Fruit fly (Drosophila melanogaster) whole organism, embryonic: ENCODE measurements around the gene CG32388.

Source experiments
- ATbp ChIP-seq: fragments of 200-800 bp; sonication (Bioruptor generic); optimal IDR thresholded peaks from 2 replicates; lab custom pipeline; 2017; ENCODE audit warnings: missing biosample characterization, mild to moderate bottlenecking, missing genetic modification characterization, missing genetic modification reagents
- C15 ChIP-seq: fragments of 200-800 bp; sonication (Bioruptor generic); IDR thresholded peaks from 3 replicates; pipeline ENCODE4 v1.3.6; 2022; ENCODE audit warnings: missing biosample characterization, missing genetic modification characterization
- CG11456 ChIP-seq: fragments of 200-800 bp; sonication (Bioruptor generic); IDR thresholded peaks from 3 replicates; pipeline ENCODE4 v1.3.6; 2022; ENCODE audit warnings: missing biosample characterization, missing genetic modification characterization
- CG12155 ChIP-seq: fragments of 200-800 bp; sonication (Bioruptor generic); optimal IDR thresholded peaks from 3 replicates; lab custom pipeline; 2016; ENCODE audit warnings: missing biosample characterization, missing genetic modification characterization
- CG15073 ChIP-seq: fragments of 200-800 bp; sonication (Bioruptor generic); optimal IDR thresholded peaks from 2 replicates; lab custom pipeline; 2016; ENCODE audit warnings: missing biosample characterization, missing genetic modification characterization
- CG1647 ChIP-seq: fragments of 200-800 bp; sonication (Bioruptor generic); optimal IDR thresholded peaks from 3 replicates; lab custom pipeline; 2016; ENCODE audit warnings: missing biosample characterization, missing genetic modification characterization
- CG17328 ChIP-seq: fragments of 200-800 bp; sonication (Bioruptor generic); IDR thresholded peaks from 2 replicates; pipeline ENCODE4 v1.3.6; 2022; ENCODE audit warnings: missing biosample characterization, missing genetic modification characterization
- CG17829 ChIP-seq: fragments of 200-800 bp; optimal IDR thresholded peaks from 2 replicates; lab custom pipeline; 2019; ENCODE audit warnings: missing biosample characterization, mild to moderate bottlenecking, missing genetic modification characterization, moderate library complexity
- CG17912 ChIP-seq: fragments of 200-800 bp; sonication (Bioruptor generic); optimal IDR thresholded peaks from 2 replicates; lab custom pipeline; 2018; ENCODE audit warnings: missing biosample characterization, mild to moderate bottlenecking, missing genetic modification characterization
- CG2120 ChIP-seq: fragments of 200-800 bp; sonication (Bioruptor generic); optimal IDR thresholded peaks from 3 replicates; lab custom pipeline; 2016; ENCODE audit warnings: missing biosample characterization, missing genetic modification characterization
- CG33213 ChIP-seq: fragments of 200-800 bp; sonication (Bioruptor generic); optimal IDR thresholded peaks from 3 replicates; lab custom pipeline; 2016; ENCODE audit warnings: missing biosample characterization, missing genetic modification characterization
- CG3407 ChIP-seq: fragments of 200-800 bp; sonication (Bioruptor generic); optimal IDR thresholded peaks from 2 replicates; lab custom pipeline; 2018; ENCODE audit warnings: missing biosample characterization, mild to moderate bottlenecking, missing genetic modification characterization
- CG34224 ChIP-seq: fragments of 200-800 bp; sonication (Bioruptor generic); IDR thresholded peaks from 3 replicates; pipeline ENCODE4 v1.3.6; 2022; ENCODE audit warnings: missing biosample characterization, missing genetic modification characterization; ENCODE audit not compliant: partially characterized antibody
- CG7745 ChIP-seq: fragments of 200-800 bp; sonication (Bioruptor generic); optimal IDR thresholded peaks from 2 replicates; lab custom pipeline; 2018; ENCODE audit warnings: missing biosample characterization, mild to moderate bottlenecking, missing genetic modification characterization, moderate library complexity
- CG8388 ChIP-seq: fragments of 200-800 bp; sonication (Bioruptor generic); optimal IDR thresholded peaks from 2 replicates; lab custom pipeline; 2019; ENCODE audit warnings: missing biosample characterization, mild to moderate bottlenecking, missing genetic modification characterization, moderate library complexity
- CG9437 ChIP-seq: fragments of 200-800 bp; sonication (Bioruptor generic); optimal IDR thresholded peaks from 2 replicates; lab custom pipeline; 2018; ENCODE audit warnings: missing biosample characterization, mild to moderate bottlenecking, missing genetic modification characterization
- CkIIα-i1 ChIP-seq: fragments of 200-800 bp; sonication (Bioruptor generic); IDR thresholded peaks from 2 replicates; pipeline ENCODE4 v1.3.6; 2022; ENCODE audit warnings: missing biosample characterization, missing genetic modification characterization
- D19A ChIP-seq: fragments of 200-800 bp; optimal IDR thresholded peaks from 3 replicates; lab custom pipeline; 2019; ENCODE audit warnings: missing biosample characterization, mild to moderate bottlenecking, missing genetic modification characterization, moderate library complexity
- Dad ChIP-seq: fragments of 200-800 bp; sonication (Bioruptor generic); optimal IDR thresholded peaks from 3 replicates; lab custom pipeline; 2016; ENCODE audit warnings: missing biosample characterization, missing genetic modification characterization
- Dref ChIP-seq: fragments of 200-800 bp; sonication (Bioruptor generic); IDR thresholded peaks from 2 replicates; pipeline ENCODE4 v1.3.6; 2022; ENCODE audit warnings: missing biosample characterization, missing genetic modification characterization
- HHEX ChIP-seq: fragments of 200-800 bp; sonication (Bioruptor generic); optimal IDR thresholded peaks from 3 replicates; lab custom pipeline; 2017; ENCODE audit warnings: missing biosample characterization, mild to moderate bottlenecking, missing genetic modification characterization, missing genetic modification reagents
- MTF-1 ChIP-seq: fragments of 200-800 bp; sonication (Bioruptor generic); optimal IDR thresholded peaks from 2 replicates; lab custom pipeline; 2018; ENCODE audit warnings: missing biosample characterization, mild to moderate bottlenecking, missing genetic modification characterization, borderline replicate concordance
- Max ChIP-seq: fragments of 200-800 bp; sonication (Bioruptor generic); optimal IDR thresholded peaks from 2 replicates; lab custom pipeline; 2016; ENCODE audit warnings: missing biosample characterization, mild to moderate bottlenecking, missing genetic modification characterization
- NC2β ChIP-seq: fragments of 200-800 bp; sonication (Bioruptor generic); optimal IDR thresholded peaks from 2 replicates; lab custom pipeline; 2016; ENCODE audit warnings: missing biosample characterization, missing genetic modification characterization
- NFAT ChIP-seq: fragments of 200-800 bp; sonication (Bioruptor generic); IDR thresholded peaks from 2 replicates; pipeline ENCODE4 v1.3.6; 2022; ENCODE audit warnings: missing biosample characterization, missing genetic modification characterization
- Nf-YA ChIP-seq: fragments of 200-800 bp; sonication (Bioruptor generic); IDR thresholded peaks from 2 replicates; pipeline ENCODE4 v1.3.6; 2022; ENCODE audit warnings: missing biosample characterization, missing genetic modification characterization
- Sry-β ChIP-seq: fragments of 200-800 bp; sonication (Bioruptor generic); optimal IDR thresholded peaks from 2 replicates; lab custom pipeline; 2018; ENCODE audit warnings: missing biosample characterization, mild to moderate bottlenecking, missing genetic modification characterization, moderate library complexity
- aop ChIP-seq: fragments of 200-800 bp; sonication (Bioruptor generic); IDR thresholded peaks from 2 replicates; pipeline ENCODE4 v1.3.6; 2022; ENCODE audit warnings: missing biosample characterization, missing genetic modification characterization
- chm ChIP-seq: fragments of 200-800 bp; sonication (Bioruptor generic); IDR thresholded peaks from 2 replicates; pipeline ENCODE4 v1.3.6; 2022; ENCODE audit warnings: missing biosample characterization, missing genetic modification characterization
- dm ChIP-seq: fragments of 200-800 bp; sonication (Bioruptor generic); optimal IDR thresholded peaks from 3 replicates; lab custom pipeline; 2016; ENCODE audit warnings: missing biosample characterization, missing genetic modification characterization
- dmrt99B ChIP-seq: fragments of 200-800 bp; sonication (Bioruptor generic); optimal IDR thresholded peaks from 2 replicates; lab custom pipeline; 2018; ENCODE audit warnings: missing biosample characterization, mild to moderate bottlenecking, missing genetic modification characterization, moderate library complexity
- gsb ChIP-seq: fragments of 200-800 bp; sonication (Bioruptor generic); IDR thresholded peaks from 2 replicates; pipeline ENCODE4 v1.3.6; 2022; ENCODE audit warnings: missing biosample characterization, missing genetic modification characterization
- h ChIP-seq: fragments of >200 bp; optimal IDR thresholded peaks from 2 replicates; lab custom pipeline; 2017
- ind ChIP-seq: fragments of 200-800 bp; sonication (Bioruptor generic); optimal IDR thresholded peaks from 3 replicates; lab custom pipeline; 2016; ENCODE audit warnings: missing biosample characterization, missing genetic modification characterization
- klu ChIP-seq: fragments of 200-800 bp; sonication (Bioruptor generic); IDR thresholded peaks from 2 replicates; pipeline ENCODE4 v1.3.6; 2022; ENCODE audit warnings: missing biosample characterization, missing genetic modification characterization
- lbe ChIP-seq: fragments of 200-800 bp; sonication (Bioruptor generic); optimal IDR thresholded peaks from 2 replicates; lab custom pipeline; 2016; ENCODE audit warnings: missing biosample characterization, mild to moderate bottlenecking, missing genetic modification characterization
- nau ChIP-seq: fragments of 200-800 bp; sonication (Bioruptor generic); optimal IDR thresholded peaks from 3 replicates; lab custom pipeline; 2017; ENCODE audit warnings: missing biosample characterization, mild to moderate bottlenecking, missing genetic modification characterization, missing genetic modification reagents
- org-1 ChIP-seq: fragments of 200-800 bp; sonication (Bioruptor generic); optimal IDR thresholded peaks from 2 replicates; lab custom pipeline; 2017; ENCODE audit warnings: missing biosample characterization, missing genetic modification characterization
- otp ChIP-seq: fragments of 200-800 bp; sonication (Bioruptor generic); IDR thresholded peaks from 3 replicates; pipeline ENCODE4, ENCODE4 v1.3.6; 2022; ENCODE audit warnings: missing biosample characterization, missing genetic modification characterization
- psq ChIP-seq: fragments of 200-800 bp; sonication (Bioruptor generic); optimal IDR thresholded peaks from 2 replicates; lab custom pipeline; 2017; ENCODE audit warnings: missing biosample characterization, missing genetic modification characterization
- ro ChIP-seq: fragments of 200-800 bp; sonication (Bioruptor generic); IDR thresholded peaks from 2 replicates; pipeline ENCODE4 v1.3.6; 2022; ENCODE audit warnings: missing biosample characterization, missing genetic modification characterization
- sc ChIP-seq, 3 experiments: fragments of >200 bp in 2 of 3; fragments of 200-800 bp in 1 of 3; sonication (Bioruptor generic) in 1 of 3; optimal IDR thresholded peaks; 2 replicates in 2 of 3; 3 replicates in 1 of 3; lab custom pipeline; 2017; ENCODE audit warnings: mild to moderate bottlenecking in 1 of 3, missing biosample characterization in 1 of 3, missing genetic modification characterization in 1 of 3, missing genetic modification reagents in 1 of 3
- schlank ChIP-seq: fragments of 200-800 bp; sonication (Bioruptor generic); optimal IDR thresholded peaks from 2 replicates; lab custom pipeline; 2018; ENCODE audit warnings: missing biosample characterization, mild to moderate bottlenecking, missing genetic modification characterization
- sim ChIP-seq: fragments of 200-800 bp; sonication (Bioruptor generic); IDR thresholded peaks from 2 replicates; pipeline ENCODE4 v1.3.6; 2022; ENCODE audit warnings: missing biosample characterization, missing genetic modification characterization
- tap ChIP-seq: fragments of 200-800 bp; optimal IDR thresholded peaks from 3 replicates; lab custom pipeline; 2019; ENCODE audit warnings: missing biosample characterization, mild to moderate bottlenecking, missing genetic modification characterization, moderate library complexity
- tll ChIP-seq, 2 experiments: fragments of 200-800 bp in 1 of 2; fragments of >200 bp in 1 of 2; sonication (Bioruptor generic) in 1 of 2; optimal IDR thresholded peaks; 2 replicates each; lab custom pipeline; 2017 to 2019; ENCODE audit warnings: missing biosample characterization in 2 of 2, missing genetic modification characterization in 2 of 2, mild to moderate bottlenecking in 1 of 2, moderate library complexity in 1 of 2
- trem ChIP-seq: fragments of 200-800 bp; optimal IDR thresholded peaks from 3 replicates; lab custom pipeline; 2019; ENCODE audit warnings: missing biosample characterization, mild to moderate bottlenecking, missing genetic modification characterization, moderate library complexity
- tx ChIP-seq: fragments of 200-800 bp; sonication (Bioruptor generic); optimal IDR thresholded peaks from 2 replicates; lab custom pipeline; 2016; ENCODE audit warnings: missing biosample characterization, missing genetic modification characterization
- wor ChIP-seq: fragments of 200-800 bp; sonication (Bioruptor generic); IDR thresholded peaks from 2 replicates; pipeline ENCODE4 v1.3.6; 2022; ENCODE audit warnings: missing biosample characterization, missing genetic modification characterization
- yki ChIP-seq: fragments of >200 bp; optimal IDR thresholded peaks from 3 replicates; lab custom pipeline; 2018

The CG32388 gene

DNA sequence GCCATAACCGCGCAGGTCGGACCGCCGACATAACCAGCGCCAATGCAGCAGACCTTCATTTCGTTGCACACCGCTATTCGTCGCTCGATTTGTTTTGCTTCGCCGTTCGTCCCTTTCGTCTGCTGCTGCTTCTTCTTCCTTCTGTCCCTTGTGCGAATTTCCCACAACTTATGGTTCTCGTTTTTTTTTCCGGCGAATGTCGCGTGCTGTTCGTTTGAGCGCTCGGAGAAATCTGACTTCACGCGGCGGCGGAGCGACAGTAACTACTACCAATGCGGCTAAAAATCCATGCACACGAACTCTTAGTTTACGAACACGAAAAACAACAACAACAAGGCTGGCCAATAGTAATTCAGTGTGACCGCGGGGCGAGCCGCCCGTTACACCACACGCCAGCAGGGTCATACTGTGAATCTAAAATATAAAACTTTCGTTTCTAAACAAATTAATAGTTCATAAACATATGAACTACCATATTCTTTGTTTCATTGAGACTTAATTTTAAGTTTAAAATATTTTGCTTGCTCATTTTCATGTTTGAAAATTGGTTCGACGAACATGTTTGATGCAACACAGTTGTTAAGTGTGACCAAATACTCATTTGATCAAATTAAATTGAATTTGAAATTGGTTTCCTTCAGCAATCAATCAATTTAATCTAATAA lies 19.8 kb downstream of the CG32388 start, which contains the start of gene sgl (continued):
- TF ChIP-seq NC2β (GFP tag; lab: Kevin White, UChicago), result peak; percentile 22
- no peak for TF ChIP-seq dmrt99B (tag; lab: Kevin White, UChicago)
- TF ChIP-seq klu, result no peak
- peak; percentile 5 for TF ChIP-seq ATbp (GFP tag; lab: Kevin White, UChicago)
- no peak for TF ChIP-seq Max
- TF ChIP-seq ro (GFP tag; lab: Robert Waterston, UW), result no peak
- no peak for TF ChIP-seq yki (lab: Kevin White, UChicago)
- no peak for TF ChIP-seq wor
- no peak for TF ChIP-seq gsb
- no peak for TF ChIP-seq CG12155 (GFP tag; lab: Kevin White, UChicago)
- peak; percentile 50 for TF ChIP-seq Sry-β (GFP tag; lab: Kevin White, UChicago)
- peak; percentile 67 for TF ChIP-seq CG17829 (tag; lab: Kevin White, UChicago)
- TF ChIP-seq org-1 (GFP tag; lab: Kevin White, UChicago), result no peak
- TF ChIP-seq Dad (GFP tag; lab: Kevin White, UChicago), result peak; percentile 21
- 0 out of 2 replicates have a peak, but pooled peaks have one; percentile 11 for TF ChIP-seq CG17328 (GFP tag; lab: Robert Waterston, UW)
- peak; percentile 87 for TF ChIP-seq trem (tag; lab: Kevin White, UChicago)
- TF ChIP-seq CG8388 (GFP tag; lab: Kevin White, UChicago), result no peak
- TF ChIP-seq D19A (tag; lab: Kevin White, UChicago), result peak; percentile 11
- TF ChIP-seq lbe (GFP tag; lab: Kevin White, UChicago), result no peak
- no peak for TF ChIP-seq schlank
- no peak for TF ChIP-seq aop (GFP tag; lab: Robert Waterston, UW)
- no peak for TF ChIP-seq ind (GFP tag; lab: Kevin White, UChicago)
- peak; percentile 39 for TF ChIP-seq HHEX
- TF ChIP-seq tll (GFP tag; optimal IDR thresholded peaks at IDR 0.05; lab: Kevin White, UChicago), result peak in 1 of 2 experiments; percentile 53
- no peak for TF ChIP-seq tx (GFP tag; lab: Kevin White, UChicago)
- no peak for TF ChIP-seq CG3407 (GFP tag; lab: Kevin White, UChicago)
- TF ChIP-seq NFAT (GFP tag; lab: Robert Waterston, UW), result peak; percentile 64; the same call in 1 of the 2 replicates
- no peak for TF ChIP-seq sc (optimal IDR thresholded peaks at IDR 0.05; lab: Kevin White, UChicago)
- no peak for TF ChIP-seq sc (GFP tag; optimal IDR thresholded peaks at IDR 0.05; lab: Kevin White, UChicago)
- no peak for TF ChIP-seq CG9437 (GFP tag; lab: Kevin White, UChicago)
- TF ChIP-seq CG1647 (GFP tag; lab: Kevin White, UChicago), result peak; percentile 5
- peak; percentile 97 for TF ChIP-seq psq (GFP tag; lab: Kevin White, UChicago)
- TF ChIP-seq CG7745 (tag; lab: Kevin White, UChicago), result no peak
- peak; percentile 34; the same call in 1 of the 2 replicates for TF ChIP-seq Dref
- TF ChIP-seq CG17912 (GFP tag; lab: Kevin White, UChicago), result peak; percentile 61
- TF ChIP-seq CG33213 (GFP tag; lab: Kevin White, UChicago), result peak; percentile 83
- peak; percentile 59; the same call in 1 of the 3 replicates for TF ChIP-seq otp (GFP tag; lab: Robert Waterston, UW)
- TF ChIP-seq dm (GFP tag; lab: Kevin White, UChicago), result peak; percentile 65
- TF ChIP-seq h, result no peak
- TF ChIP-seq Nf-YA (GFP tag; lab: Robert Waterston, UW), result peak; percentile 91
- peak; percentile 72; the same call in 2 of the 3 replicates for TF ChIP-seq CG34224 (GFP tag; lab: Robert Waterston, UW)
- TF ChIP-seq CG2120 (GFP tag; lab: Kevin White, UChicago), result peak; percentile 51
- no peak for TF ChIP-seq CkIIα-i1 (GFP tag; lab: Robert Waterston, UW)
- peak; percentile 66; the same call in 2 of the 3 replicates for TF ChIP-seq CG11456 (GFP tag; lab: Robert Waterston, UW)
- no peak for TF ChIP-seq nau (GFP tag; lab: Kevin White, UChicago)
- no peak for TF ChIP-seq sim (GFP tag; lab: Robert Waterston, UW)
- TF ChIP-seq MTF-1, result peak; percentile 56
- no peak for TF ChIP-seq C15 (GFP tag; lab: Robert Waterston, UW)
- TF ChIP-seq chm (GFP tag; lab: Robert Waterston, UW), result peak; percentile 81
- no peak for TF ChIP-seq CG15073 (GFP tag; lab: Kevin White, UChicago)
- TF ChIP-seq tap (tag; lab: Kevin White, UChicago), result no peak
